Fruit fly (Drosophila melanogaster) Kc167 (cell line): ENCODE data around the gene CG31275.

Experiments used
- Myc ChIP-seq: fragments of >200 bp; optimal IDR thresholded peaks from 2 replicates; lab custom pipeline; 2017; ENCODE audit warnings: missing external identifiers
- Sin3A ChIP-seq: fragments of >200 bp; optimal IDR thresholded peaks from 2 replicates; lab custom pipeline; 2018; ENCODE audit warnings: missing external identifiers
- h ChIP-seq: fragments of >200 bp; optimal IDR thresholded peaks from 3 replicates; lab custom pipeline; 2018; ENCODE audit warnings: missing external identifiers
- psq ChIP-seq: fragments of >200 bp; optimal IDR thresholded peaks from 2 replicates; lab custom pipeline; 2017; ENCODE audit warnings: missing external identifiers

DNA sequence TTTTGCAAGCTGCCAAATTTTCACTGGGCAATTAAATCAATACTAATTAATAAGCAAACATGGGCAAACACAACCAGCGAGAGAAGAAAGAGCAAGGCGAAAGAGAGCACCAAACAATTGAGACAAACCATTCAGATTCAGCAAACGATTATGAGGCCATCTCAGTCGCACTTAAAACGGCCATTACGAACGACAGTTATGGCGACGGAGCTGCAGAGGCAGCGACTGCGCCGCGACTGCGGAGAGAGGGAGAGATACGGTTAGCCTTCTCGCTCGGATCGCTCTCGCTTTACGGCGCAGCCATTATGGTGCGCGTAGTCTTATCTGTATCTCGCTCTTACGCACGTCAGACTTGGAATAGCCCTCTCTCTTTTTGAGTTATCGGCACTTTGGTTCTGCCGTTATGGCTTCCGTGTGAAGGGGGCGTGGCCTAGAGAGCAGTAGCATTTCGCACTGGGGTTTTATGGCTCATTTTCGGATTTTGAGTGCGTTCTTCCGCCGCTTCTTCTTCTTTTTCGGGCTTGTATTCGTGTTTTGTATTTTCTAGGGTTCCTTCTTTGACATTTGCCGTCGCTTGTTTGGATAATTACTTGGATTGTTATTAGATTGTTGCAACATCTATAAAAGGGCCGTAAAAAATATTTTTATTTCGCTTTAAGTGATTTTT lies 12.9 kb upstream of the CG31275 start:
- TF ChIP-seq Sin3A (lab: Kevin White, UChicago) (no peak), Myc (lab: Kevin White, UChicago) (no peak), psq (lab: Kevin White, UChicago) (no peak), h (no peak)
